Worm (Caenorhabditis elegans) whole organism, young adult: Measurements from ENCODE around the gene T08D2.8.
"Not testable (repeated sequence)": the region's sequence is repeated elsewhere in the genome, so short reads cannot be mapped to it uniquely, and the experiment has no call there.

Source experiments
- F57A8.1 ChIP-seq: fragments of 200-800 bp; sonication (Bioruptor generic); optimal IDR thresholded peaks from 2 replicates; lab custom pipeline; 2018; ENCODE audit warnings: mild to moderate bottlenecking, missing genetic modification characterization, moderate library complexity, missing compliant biosample characterization
- T07F8.4 ChIP-seq: sonication (generic microtip); optimal IDR thresholded peaks from 2 replicates; lab custom pipeline; 2016; ENCODE audit warnings: mild to moderate bottlenecking, missing genetic modification characterization, moderate library complexity, missing compliant biosample characterization
- T26A5.8 ChIP-seq: sonication (generic microtip); optimal IDR thresholded peaks from 2 replicates; lab custom pipeline; 2016; ENCODE audit warnings: missing genetic modification characterization, missing compliant biosample characterization
- Y53G8AR.9 ChIP-seq: fragments of 200-800 bp; sonication (Bioruptor generic); conservative IDR thresholded peaks from 2 replicates; pipeline ENCODE4 v1.3.6; 2022; ENCODE audit warnings: missing genetic modification reagents, missing genetic modification characterization, missing compliant biosample characterization
- attf-3 ChIP-seq: fragments of 200-800 bp; sonication (Bioruptor generic); conservative IDR thresholded peaks from 2 replicates; pipeline ENCODE4 v1.3.6; 2022; ENCODE audit warnings: missing genetic modification reagents, missing genetic modification characterization, missing compliant biosample characterization
- efl-1 ChIP-seq: fragments of 150-350 bp; optimal IDR thresholded peaks from 2 replicates; lab custom pipeline; 2014; ENCODE audit warnings: missing biosample characterization, missing genetic modification reagents, missing genetic modification characterization
- gei-17 ChIP-seq: fragments of 200-800 bp; sonication (Bioruptor generic); optimal IDR thresholded peaks from 2 replicates; lab custom pipeline; 2018; ENCODE audit warnings: mild to moderate bottlenecking, missing genetic modification characterization, missing compliant biosample characterization
- hsf-1 ChIP-seq: fragments of 200-800 bp; sonication (Bioruptor generic); IDR thresholded peaks from 2 replicates; pipeline ENCODE4 v1.3.6; 2022; ENCODE audit warnings: missing genetic modification reagents, missing genetic modification characterization, missing compliant biosample characterization
- lin-35 ChIP-seq, 3 experiments: fragments of 150-350 bp in 2 of 3; sonication (generic microtip) in 1 of 3; optimal IDR thresholded peaks; 2 replicates each; lab custom pipeline; 2014 to 2018; ENCODE audit warnings: missing biosample characterization in 3 of 3, missing genetic modification characterization in 3 of 3, missing genetic modification reagents in 3 of 3
- madf-3 ChIP-seq: fragments of 200-800 bp; sonication (Bioruptor generic); IDR thresholded peaks from 2 replicates; pipeline ENCODE4 v1.3.6; 2022; ENCODE audit warnings: missing genetic modification reagents, missing genetic modification characterization, missing compliant biosample characterization
- nhr-120 ChIP-seq: fragments of 200-800 bp; sonication (Bioruptor generic); IDR thresholded peaks from 2 replicates; pipeline ENCODE4 v1.3.6; 2022; ENCODE audit warnings: missing genetic modification characterization, missing compliant biosample characterization
- pha-4 ChIP-seq: fragments of 150-350 bp; sonication (generic microtip); optimal IDR thresholded peaks from 2 replicates; lab custom pipeline; 2014; ENCODE audit warnings: missing biosample characterization, missing genetic modification reagents, missing genetic modification characterization
- rcor-1 ChIP-seq: fragments of 200-800 bp; sonication (Bioruptor generic); IDR thresholded peaks from 2 replicates; pipeline ENCODE4 v1.3.6; 2022; ENCODE audit warnings: missing genetic modification reagents, missing genetic modification characterization, missing compliant biosample characterization
- sea-2 ChIP-seq: fragments of 200-800 bp; sonication (Bioruptor generic); IDR thresholded peaks from 2 replicates; pipeline ENCODE4 v1.3.6; 2022; ENCODE audit warnings: missing genetic modification characterization, missing compliant biosample characterization
- ztf-18 ChIP-seq: sonication (generic microtip); optimal IDR thresholded peaks from 2 replicates; lab custom pipeline; 2016; ENCODE audit warnings: missing genotype, mild to moderate bottlenecking, missing genetic modification characterization, missing compliant biosample characterization

Gene T08D2.8

DNA sequence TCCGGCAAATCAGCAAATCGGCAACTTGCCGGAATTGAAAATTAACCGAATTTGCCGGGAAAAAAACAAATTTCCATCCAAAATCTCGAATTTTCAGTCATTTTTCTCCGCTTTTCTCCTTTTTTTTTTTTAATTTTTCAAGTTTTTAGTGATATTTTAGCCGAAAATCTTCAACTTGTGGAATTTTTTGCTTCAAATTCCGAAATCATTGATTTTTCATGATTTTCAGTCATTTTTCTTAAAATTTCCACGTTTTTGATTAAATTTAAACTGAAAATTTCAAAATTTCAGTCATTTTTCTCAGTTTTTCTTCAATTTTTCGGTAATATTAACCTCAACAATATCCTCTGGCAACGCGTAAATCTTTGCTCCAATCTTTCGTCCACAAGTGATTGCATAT lies 17.1 kb downstream of the T08D2.8 start, which contains the start of gene Y73B3B.3:
Gene Y73B3B.3 (plus strand): TSS at position 301 of the 400 bp plus-strand sequence.
- not testable (repeated sequence) for TF ChIP-seq hsf-1 (GFP tag; lab: Robert Waterston, UW); Y53G8AR.9 (GFP tag; lab: Robert Waterston, UW); madf-3

DNA sequence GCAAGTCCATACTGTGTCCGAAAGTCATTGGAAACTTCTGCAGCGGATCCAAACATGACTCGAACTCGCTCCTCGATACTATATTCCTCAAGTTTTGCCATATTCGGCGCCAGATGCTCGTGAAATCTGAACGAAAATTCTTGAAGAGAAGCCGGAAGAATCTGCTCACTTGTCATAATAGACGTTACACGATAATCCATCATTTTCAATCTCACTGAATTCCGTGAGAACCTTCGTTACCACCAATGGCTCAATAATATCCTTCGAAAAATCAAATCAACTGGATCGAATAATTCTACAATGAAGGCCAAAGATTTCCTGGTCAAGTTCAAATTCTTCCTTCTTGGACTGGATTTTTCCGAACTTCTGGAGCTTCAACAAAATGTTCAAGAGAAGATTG lies 18.5 kb downstream of the T08D2.8 start, which contains the start of gene Y73B3B.1:
Gene Y73B3B.1 (minus strand): TSS at position 101 of the 400 bp plus-strand sequence.
- TF ChIP-seq sea-2 (GFP tag; lab: Robert Waterston, UW); pha-4 (tag; lab: Kevin White, UChicago); ztf-18: not testable (repeated sequence)

DNA sequence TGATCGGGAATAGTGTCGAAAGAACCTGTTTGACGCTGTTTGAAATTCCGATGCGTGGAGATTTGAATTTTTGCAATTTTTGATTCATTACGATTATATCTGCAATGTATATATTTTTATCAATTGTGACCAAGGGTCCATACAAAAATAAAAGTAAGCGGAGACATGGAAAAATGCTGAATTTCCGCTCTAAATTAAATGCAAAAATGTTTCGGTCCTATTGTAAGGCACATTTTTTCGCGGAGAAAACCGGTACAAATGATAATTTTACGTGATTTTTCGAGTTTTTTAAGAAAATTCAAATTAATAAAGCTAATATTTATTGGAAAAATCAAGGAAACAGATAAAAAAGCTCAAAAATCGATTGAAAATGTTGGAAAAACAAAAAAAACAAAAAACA lies 22.9 kb downstream of the T08D2.8 start, which contains the start of gene set-28:
Gene set-28 (minus strand): TSS at position 101 of the 400 bp plus-strand sequence.
- TF ChIP-seq lin-35 (GFP tag; optimal IDR thresholded peaks at IDR 0.05; lab: Kevin White, UChicago); attf-3 (GFP tag; lab: Robert Waterston, UW); nhr-120 (GFP tag; lab: Robert Waterston, UW): not testable (repeated sequence)

DNA sequence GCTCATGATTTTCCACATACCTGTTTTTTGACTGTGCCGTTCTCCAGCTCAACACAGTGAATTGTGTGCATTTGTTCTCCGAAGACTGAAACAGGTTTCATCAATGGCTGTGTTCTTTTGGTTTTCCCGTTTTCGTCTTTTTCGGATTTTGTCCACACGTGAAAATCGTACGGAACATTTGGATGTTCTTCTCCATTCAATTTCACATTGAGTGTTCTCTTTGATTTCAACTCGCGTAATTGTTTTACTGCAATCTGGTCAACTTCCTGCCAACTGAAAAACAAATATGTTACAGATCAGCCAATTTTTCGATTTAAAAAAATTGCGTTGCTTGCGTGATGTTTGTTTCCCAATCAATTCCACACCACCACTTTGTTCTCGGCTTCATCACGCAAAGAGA lies 36.7 kb downstream of the T08D2.8 start, which contains the start of gene AC8.3:
Gene AC8.3 (minus strand): TSS at position 101 of the 400 bp plus-strand sequence.
- TF ChIP-seq F57A8.1 (GFP tag; lab: Kevin White, UChicago); rcor-1 (GFP tag; lab: Robert Waterston, UW); efl-1 (GFP tag; lab: Kevin White, UChicago): not testable (repeated sequence)

DNA sequence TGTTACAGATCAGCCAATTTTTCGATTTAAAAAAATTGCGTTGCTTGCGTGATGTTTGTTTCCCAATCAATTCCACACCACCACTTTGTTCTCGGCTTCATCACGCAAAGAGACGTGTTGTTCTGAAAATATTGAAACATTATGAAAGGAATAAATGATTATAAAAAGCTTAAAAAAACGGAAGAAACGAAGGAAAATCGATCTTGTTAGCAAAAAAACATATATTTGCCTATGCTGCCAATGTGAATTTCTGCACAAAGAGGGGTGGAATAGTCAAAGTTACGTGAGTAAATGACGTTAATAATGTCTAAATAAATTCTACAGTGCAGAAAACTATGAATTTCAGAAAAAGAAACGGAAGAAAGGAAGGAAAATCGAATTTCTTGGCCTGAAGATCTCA lies 46.4 kb downstream of the T08D2.8 start, which contains the start of gene AC8.10:
Gene AC8.10 (minus strand): TSS at position 101 of the 400 bp plus-strand sequence.
- not testable (repeated sequence) for TF ChIP-seq T26A5.8 (tag; lab: Kevin White, UChicago); gei-17 (GFP tag; lab: Kevin White, UChicago); T07F8.4 (tag; lab: Kevin White, UChicago)
